Fruit fly (Drosophila melanogaster) whole organism, larva: ENCODE data around the gene Ir94h.

Source experiments
- noc ChIP-seq: fragments of 200-800 bp; sonication (Bioruptor generic); optimal IDR thresholded peaks from 3 replicates; lab custom pipeline; 2019; ENCODE audit warnings: missing biosample characterization, mild to moderate bottlenecking, missing genetic modification characterization, moderate library complexity

Gene Ir94h

DNA sequence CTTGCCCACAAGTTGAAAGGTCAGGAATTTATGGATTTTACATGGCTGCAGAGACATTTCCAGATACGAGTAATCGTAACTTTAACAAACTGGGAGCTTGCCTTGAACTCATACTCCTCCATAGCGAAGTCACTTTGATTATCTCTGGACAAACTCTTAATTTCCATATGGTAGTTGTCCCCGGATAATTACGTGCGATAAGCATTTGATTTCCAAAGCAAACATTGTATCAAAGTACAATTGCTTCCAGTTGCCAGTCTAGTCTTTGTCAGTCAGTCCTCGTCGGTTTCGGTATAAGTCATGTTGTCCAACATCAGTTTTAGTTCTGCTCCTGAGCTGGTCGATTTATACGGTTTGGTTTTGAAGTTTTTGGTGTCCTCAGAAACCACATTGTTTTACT is at the start of gene Ir94h:
TSS of gene Ir94h (plus strand) at position 301 of the 400 bp plus-strand sequence.
- no peak for TF ChIP-seq noc (tag; lab: Kevin White, UChicago)

DNA sequence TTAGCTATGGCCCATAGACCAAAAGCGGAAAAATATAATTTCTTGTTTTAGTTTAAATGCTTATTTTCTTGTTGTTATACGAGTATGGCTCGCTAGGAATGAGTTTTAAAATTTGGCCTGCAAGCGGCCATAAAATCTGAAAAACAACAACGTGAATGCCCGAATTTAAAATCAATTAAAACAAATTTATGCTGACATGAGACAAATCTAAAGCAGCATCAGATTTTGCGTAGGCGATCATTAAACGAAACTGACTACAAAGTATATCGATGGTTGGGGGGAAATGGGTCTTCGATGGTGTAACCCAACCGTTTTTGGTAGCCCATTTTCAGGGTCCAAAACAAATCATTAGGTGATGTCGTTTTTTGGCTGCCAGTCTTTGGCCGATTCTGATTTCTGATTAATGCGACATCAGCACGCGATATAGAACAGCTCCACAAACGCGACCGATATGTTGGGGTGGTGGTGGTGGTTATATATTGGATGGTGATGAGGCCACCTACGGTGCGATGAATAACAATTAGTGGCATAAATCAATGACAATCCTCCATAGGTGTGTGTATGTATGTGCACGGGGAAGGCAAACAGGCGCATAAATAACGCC is 49.0 kb upstream of the Ir94h start:
- no peak for TF ChIP-seq noc (tag; lab: Kevin White, UChicago)

DNA sequence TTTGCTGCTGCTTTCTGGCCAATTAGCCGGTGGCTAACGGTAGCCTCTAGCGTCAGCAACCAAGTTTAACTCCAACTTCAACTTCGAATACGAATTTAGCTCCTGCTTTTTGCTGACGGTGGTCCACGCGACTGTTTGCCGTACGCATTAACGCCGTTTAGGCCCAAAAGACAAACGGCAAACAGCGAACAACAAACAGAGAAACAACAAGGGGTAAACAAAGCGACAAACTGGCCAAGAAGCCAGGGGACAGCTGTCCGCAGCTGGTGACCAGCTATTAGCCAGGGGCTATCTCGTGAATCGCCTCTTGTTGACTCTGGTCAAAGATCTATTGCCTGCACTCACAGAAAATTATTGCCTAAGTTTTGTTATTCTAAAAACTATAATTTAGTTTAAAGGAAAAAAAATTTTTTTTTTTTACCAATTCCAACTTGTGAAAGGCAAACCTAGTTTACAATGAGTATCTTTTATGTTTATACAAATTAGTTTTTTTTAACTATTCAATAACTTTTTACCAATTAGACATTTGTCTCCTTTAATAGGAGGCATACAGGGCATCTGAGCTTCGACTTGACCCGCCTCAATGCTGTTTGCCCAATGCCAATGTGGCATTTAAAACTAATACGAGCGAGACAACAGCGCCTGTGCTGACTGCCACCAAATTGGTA is 41.9 kb upstream of the Ir94h start:
- no peak for TF ChIP-seq noc (tag; lab: Kevin White, UChicago)

DNA sequence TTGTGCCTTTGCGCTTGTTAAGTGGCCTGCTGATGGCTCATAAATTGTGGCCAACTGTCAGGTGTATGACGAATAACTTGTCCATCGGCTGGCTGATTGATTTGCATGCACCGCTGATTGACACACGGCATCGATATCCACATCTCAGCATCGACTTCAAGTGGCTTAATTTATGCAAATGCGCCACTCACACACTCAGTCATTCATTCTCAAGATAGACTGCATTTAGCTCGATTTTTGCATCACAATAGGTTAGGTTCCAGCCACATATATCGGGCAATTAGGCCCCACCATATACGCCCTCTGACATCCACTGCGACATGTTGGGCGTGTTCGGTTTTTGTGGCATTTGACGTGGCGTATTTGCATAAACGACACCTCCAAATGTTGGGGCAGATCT is 31.4 kb upstream of the Ir94h start:
- TF ChIP-seq noc (tag; lab: Kevin White, UChicago): no peak

DNA sequence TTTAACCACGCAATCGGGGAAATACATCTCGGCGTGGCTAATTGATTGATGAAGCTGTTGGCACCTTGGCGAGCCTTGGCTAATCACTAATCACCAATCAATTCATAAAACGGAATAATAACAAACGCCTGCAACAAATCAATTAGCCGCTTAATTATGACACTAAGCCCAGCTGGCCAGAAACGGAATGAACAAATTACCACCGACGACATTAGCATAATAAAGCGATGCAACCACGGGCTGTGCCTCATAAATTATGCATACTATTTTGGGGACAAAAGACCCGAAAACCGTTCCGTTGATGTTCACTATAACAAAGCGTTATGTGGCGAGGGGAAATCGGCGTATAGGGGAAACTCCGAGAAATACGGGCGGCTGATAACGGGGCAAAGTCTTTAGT is 26.6 kb upstream of the Ir94h start:
- TF ChIP-seq noc (tag; lab: Kevin White, UChicago): no peak

DNA sequence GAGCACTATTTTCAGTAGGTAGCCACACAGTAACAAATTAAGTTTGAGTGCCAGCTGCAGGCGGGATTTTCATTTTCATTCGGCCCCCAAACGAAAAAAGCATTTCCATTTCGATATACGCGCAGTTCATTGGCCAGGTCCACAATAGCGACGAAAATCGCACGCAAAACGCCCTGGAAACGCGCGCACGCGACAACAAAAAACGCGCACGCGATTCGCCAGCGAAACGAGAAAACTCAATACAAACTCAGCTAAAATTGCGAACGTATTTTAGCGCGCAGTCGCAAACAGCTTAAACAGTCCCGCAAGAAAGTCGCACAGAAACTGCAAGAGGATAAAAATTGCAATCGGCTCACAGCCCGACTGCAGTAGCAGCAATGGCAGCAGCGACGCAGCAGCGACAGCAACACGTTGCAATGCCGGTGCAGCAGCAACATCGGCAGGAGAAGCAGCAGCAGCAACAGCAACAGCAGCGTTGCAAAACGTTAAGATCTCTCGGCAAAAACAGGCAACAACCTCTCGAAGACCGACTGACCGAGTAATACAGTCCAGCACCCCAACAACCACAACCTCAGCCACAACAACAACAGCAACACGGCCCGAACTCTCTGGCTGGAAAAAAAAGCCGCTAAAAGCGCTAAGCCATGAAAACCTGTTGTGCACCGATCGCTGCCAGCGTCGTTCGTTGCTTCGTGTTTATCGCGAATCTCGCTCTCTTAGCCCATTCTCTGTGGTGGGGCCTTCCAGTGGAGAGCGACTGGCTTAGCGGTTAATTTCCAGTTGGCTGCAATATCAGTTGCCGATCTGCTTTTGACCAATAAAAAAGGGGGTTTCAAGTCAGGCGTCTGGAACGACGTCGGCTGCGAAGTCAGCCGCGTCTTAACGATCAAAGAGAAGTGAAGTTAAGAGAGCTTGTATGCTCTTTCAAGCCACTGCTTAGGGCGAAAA is 15.0 kb upstream of the Ir94h start, which contains the start of gene CG4374:
TSS of gene CG4374 (minus strand) at position 268 of the 948 bp plus-strand sequence.
- no peak for TF ChIP-seq noc (tag; lab: Kevin White, UChicago)

DNA sequence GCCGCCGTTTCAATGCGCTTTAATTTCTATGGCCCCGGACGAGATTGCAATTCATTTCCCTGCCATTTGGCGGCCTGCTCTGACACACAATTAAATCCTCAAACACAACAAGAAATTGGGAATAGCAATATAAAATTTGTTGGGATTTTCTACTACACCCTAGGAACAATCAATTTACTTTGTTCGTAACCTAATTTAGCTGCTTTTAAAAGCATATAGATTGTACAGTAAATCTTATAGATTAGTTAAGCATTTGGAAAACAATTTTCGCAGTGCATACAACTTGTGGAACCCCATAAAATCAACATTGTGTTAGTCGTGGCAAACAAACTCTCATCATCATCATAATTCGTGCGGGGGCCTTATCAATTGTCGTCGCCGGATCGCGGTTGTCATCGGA is 11.2 kb upstream of the Ir94h start:
- TF ChIP-seq noc (tag; lab: Kevin White, UChicago): no peak

DNA sequence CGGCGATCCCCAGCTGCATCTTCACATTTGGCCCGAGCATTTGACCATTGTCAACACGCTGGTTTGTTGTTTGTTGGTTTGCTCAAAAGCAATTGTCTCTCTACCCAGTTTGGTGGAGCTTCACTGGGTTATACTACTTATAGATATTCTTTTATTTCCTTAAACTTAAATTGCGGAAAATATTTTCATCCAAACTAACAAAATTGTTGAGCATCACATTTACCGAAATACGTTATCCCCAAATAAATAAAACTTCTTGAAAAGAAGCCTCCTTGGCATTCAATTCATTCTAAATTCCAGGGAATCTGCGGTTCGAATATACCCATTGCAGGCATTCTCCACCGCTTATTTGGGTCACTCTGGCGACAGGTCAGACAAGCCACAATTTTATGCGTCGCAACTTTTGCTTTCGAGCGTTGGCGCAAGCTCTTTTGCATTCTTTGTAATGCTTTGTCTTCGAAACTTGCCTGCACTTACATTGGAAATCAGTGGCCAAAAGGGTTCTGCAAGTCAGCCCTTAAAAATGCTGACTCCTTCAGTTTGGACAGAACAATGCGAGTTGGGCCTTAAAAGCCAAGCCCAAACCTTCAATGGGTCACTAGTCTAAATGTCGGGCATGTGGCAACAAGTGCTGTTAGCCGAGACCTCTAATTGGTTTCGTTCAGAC is 5.9 kb upstream of the Ir94h start, which contains the start of gene Ir94f:
TSS of gene Ir94f (plus strand) at position 617 of the 667 bp plus-strand sequence.
- no peak for TF ChIP-seq noc (tag; lab: Kevin White, UChicago)

DNA sequence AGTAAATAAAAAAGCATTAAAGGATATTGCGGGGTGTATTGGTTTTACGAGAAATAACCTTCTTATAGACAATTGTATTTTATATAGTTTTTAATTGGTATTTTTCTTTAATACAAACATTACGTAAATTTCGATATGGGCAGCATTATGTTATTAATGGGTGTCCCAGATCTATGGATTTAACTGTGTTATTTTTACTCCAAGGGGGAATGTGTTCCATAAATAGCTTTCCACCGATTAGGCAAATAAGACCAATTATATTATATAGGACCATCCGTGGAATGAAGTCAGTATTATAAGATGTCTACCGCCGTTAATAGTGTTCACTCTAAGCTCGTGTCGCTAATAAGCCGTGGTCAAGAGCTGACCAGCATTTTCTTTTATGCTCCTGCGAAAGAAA is 3.7 kb upstream of the Ir94h start, which contains the start of gene Ir94g:
TSS of gene Ir94g (plus strand) at position 301 of the 400 bp plus-strand sequence.
- no peak for TF ChIP-seq noc (tag; lab: Kevin White, UChicago)

DNA sequence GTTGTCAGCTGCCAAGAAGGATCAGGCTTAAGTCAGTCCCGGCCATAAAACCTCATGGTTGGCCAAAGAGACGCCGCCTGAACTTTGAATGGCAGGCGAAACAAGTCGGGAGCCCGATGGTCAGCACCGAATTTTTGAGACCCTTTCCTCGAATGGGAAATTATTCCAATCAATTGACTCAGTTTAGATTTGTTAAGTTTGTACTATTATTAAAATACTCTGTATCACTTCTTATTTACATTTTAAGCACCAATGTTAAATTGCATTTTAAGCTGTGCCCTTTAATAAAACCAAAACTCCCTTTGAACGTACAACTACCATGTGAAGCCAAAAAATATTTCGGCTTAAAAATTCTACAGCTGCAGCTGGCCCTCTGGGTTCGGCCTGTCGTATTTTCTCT is 558 bp upstream of the Ir94h start:
- no peak for TF ChIP-seq noc (tag; lab: Kevin White, UChicago)

DNA sequence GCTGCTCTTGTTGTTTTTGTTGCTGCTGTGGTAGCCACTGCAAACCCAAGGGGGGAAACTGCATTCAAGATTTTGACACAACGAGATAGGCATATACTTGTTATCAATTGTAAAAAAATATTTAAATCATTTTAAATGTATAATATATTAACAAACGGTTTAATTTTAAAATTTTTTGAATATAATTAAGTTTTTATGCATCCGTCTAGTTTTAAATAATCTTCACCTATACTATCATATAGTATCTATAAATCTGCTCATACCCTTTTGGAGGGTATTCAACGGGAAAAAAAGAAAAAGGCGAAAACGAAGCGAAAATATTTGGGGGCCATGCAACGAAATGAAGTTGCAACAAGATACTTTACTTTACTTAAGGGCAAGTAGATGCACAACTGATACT is 9.2 kb downstream of the Ir94h start:
- TF ChIP-seq noc (tag; lab: Kevin White, UChicago): no peak

DNA sequence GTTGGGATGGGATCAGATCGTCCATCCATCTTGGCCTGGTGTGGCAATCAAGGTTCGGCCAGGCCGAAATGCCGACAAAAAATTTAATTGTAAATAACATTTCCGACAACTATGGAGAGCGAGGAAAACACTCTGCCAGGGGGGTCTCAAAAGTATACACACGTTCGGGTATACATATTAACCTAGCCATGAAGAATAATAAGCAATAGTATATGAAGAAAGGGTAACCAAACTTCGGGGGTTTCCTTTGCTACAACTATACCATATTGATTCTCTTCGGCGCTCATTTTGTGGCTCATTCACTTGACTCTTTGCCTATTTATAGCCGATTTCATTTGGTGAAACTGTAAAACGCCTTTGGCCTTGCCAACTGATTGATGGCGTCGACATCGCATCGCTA is 9.9 kb downstream of the Ir94h start:
- TF ChIP-seq noc (tag; lab: Kevin White, UChicago): no peak

DNA sequence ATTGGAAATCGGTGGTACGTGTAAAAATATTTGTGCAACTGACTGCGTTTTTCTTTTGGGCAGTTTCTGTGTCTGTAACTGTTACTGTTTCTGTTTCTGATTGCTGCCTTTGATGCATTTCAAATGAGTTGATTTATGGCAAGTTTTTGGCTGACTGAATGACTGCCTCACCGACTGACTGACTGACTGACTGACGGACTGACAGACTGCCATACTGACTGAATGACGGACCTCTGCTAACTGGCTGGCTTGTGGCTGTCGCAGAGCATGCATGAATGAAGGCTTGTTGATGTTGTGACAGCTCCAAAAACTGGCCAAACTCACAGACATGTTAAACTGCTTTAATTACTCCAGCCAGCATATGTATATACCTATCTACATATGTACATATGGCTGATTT is 16.2 kb downstream of the Ir94h start:
- no peak for TF ChIP-seq noc (tag; lab: Kevin White, UChicago)

DNA sequence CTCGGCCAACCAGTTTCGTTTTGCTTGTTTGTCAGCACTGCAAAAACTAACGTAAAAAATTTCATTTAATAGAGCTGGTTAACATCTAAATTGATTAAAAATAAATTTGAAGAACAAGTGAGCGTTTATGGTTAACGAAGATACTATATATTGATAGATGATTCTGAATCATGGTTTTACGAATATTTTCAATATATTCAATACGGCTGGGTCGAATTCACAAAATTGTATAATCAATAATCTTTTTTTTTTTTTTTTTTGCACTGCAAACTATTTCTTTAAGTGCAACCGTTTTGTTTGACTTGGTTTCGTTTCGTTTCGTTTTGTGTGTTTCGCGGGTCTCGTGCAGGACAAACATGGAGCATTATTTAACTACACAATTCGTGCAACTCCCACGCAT is 17.5 kb downstream of the Ir94h start:
- TF ChIP-seq noc (tag; lab: Kevin White, UChicago): no peak

DNA sequence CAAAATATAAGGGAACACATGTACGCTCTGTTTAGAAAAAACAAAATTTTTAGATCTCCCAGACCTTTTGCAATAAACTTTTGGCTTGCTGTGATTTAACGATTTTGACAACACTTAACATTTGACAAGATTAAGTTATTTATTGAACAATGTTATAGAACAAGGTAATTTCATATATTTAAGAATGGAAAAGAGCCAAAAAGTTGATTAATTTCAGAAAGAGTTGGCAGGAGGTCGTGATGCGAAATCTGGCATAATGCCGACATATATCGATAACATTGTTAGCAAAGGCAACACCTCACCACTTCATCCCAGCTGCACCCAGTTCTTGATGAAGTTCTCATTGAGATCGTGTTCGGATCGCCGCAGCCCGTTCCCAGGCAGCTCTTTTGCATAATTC is 20.1 kb downstream of the Ir94h start, which contains the start of gene CG34289:
TSS of gene CG34289 (minus strand) at position 101 of the 400 bp plus-strand sequence.
- no peak for TF ChIP-seq noc (tag; lab: Kevin White, UChicago)
